Worm (Caenorhabditis elegans) whole organism, L2 larva: ENCODE measurements around the gene T21D9.2.

Experiments
- ceh-16 ChIP-seq: fragments of 150-350 bp; optimal IDR thresholded peaks from 2 replicates; lab custom pipeline; 2014; ENCODE audit warnings: missing biosample characterization, missing genetic modification characterization
- ceh-82 ChIP-seq: fragments of 150-350 bp; optimal IDR thresholded peaks from 2 replicates; lab custom pipeline; 2014; ENCODE audit warnings: missing biosample characterization, missing genetic modification characterization
- elt-1 ChIP-seq: fragments of 150-350 bp; optimal IDR thresholded peaks from 2 replicates; lab custom pipeline; 2014; ENCODE audit warnings: missing biosample characterization, missing genetic modification characterization
- lin-13 ChIP-seq: fragments of 150-350 bp; optimal IDR thresholded peaks from 2 replicates; lab custom pipeline; 2014; ENCODE audit warnings: missing biosample characterization, missing genetic modification reagents, missing genetic modification characterization
- lin-39 ChIP-seq: fragments of 150-350 bp; optimal IDR thresholded peaks from 2 replicates; lab custom pipeline; 2014; ENCODE audit warnings: missing biosample characterization, missing genetic modification reagents, missing genetic modification characterization
- nhr-12 ChIP-seq: fragments of 150-350 bp; optimal IDR thresholded peaks from 2 replicates; lab custom pipeline; 2014; ENCODE audit warnings: missing biosample characterization, missing genetic modification characterization
- nhr-237 ChIP-seq: fragments of 150-350 bp; optimal IDR thresholded peaks from 2 replicates; lab custom pipeline; 2014; ENCODE audit warnings: missing biosample characterization, missing genetic modification characterization
- nhr-25 ChIP-seq: fragments of 150-350 bp; sonication (generic microtip); optimal IDR thresholded peaks from 3 replicates; lab custom pipeline; 2014; ENCODE audit warnings: missing biosample characterization, missing genetic modification characterization
- nhr-77 ChIP-seq: fragments of 150-350 bp; optimal IDR thresholded peaks from 2 replicates; lab custom pipeline; 2014; ENCODE audit warnings: missing biosample characterization, missing genetic modification characterization
- sma-9 ChIP-seq, 2 experiments: fragments of 150-350 bp in 1 of 2; sonication (generic microtip) in 1 of 2; optimal IDR thresholded peaks; 2 replicates each; lab custom pipeline; 2014 to 2016; ENCODE audit warnings: missing genetic modification characterization in 2 of 2, mild to moderate bottlenecking in 1 of 2, missing biosample characterization in 1 of 2, missing compliant biosample characterization in 1 of 2, missing genetic modification reagents in 1 of 2, moderate library complexity in 1 of 2
- snpc-4 ChIP-seq: fragments of 150-350 bp; optimal IDR thresholded peaks from 2 replicates; lab custom pipeline; 2014; ENCODE audit warnings: missing biosample characterization, missing genetic modification characterization
- ztf-11 ChIP-seq: sonication (generic microtip); optimal IDR thresholded peaks from 2 replicates; lab custom pipeline; 2017; ENCODE audit warnings: missing biosample characterization, missing genetic modification characterization

ce11 chrX:2048865-2049405 is 47.8 kb downstream of the T21D9.2 start:
- TF ChIP-seq ztf-11 (tag; lab: Kevin White, UChicago) (no peak), nhr-237 (tag; lab: Kevin White, UChicago) (no peak), ceh-16 (tag; lab: Kevin White, UChicago) (no peak), nhr-25 (tag; lab: Kevin White, UChicago) (no peak), snpc-4 (no peak), lin-39 (tag; lab: Kevin White, UChicago) (no peak), sma-9 (GFP tag; optimal IDR thresholded peaks at IDR 0.05; lab: Kevin White, UChicago) (no peak), sma-9 (tag; optimal IDR thresholded peaks at IDR 0.05; lab: Kevin White, UChicago) (no peak), lin-13 (no peak), ceh-82 (tag; lab: Kevin White, UChicago) (no peak), nhr-77 (tag; lab: Kevin White, UChicago) (no peak), nhr-12 (tag; lab: Kevin White, UChicago) (no peak), elt-1 (tag; lab: Kevin White, UChicago) (no peak)
